Worm (Caenorhabditis elegans) whole organism, mixed stage, embryonic: ENCODE data around the gene nhr-8.

Source experiments
- M03D4.4 ChIP-seq: sonication (generic microtip); optimal IDR thresholded peaks from 2 replicates; lab custom pipeline; 2017; ENCODE audit warnings: mild to moderate bottlenecking, missing genetic modification characterization, missing compliant biosample characterization
- bed-3 ChIP-seq: fragments of 200-800 bp; sonication (Bioruptor generic); optimal IDR thresholded peaks from 3 replicates; lab custom pipeline; 2018; ENCODE audit warnings: mild to moderate bottlenecking, missing genetic modification characterization, moderate library complexity, missing compliant biosample characterization
- blmp-1 ChIP-seq: fragments of 150-350 bp; optimal IDR thresholded peaks from 2 replicates; lab custom pipeline; 2014; ENCODE audit warnings: missing biosample characterization, missing genetic modification characterization
- ceh-39 ChIP-seq: fragments of 150-350 bp; optimal IDR thresholded peaks from 2 replicates; lab custom pipeline; 2014; ENCODE audit warnings: missing biosample characterization, missing genetic modification characterization
- ceh-83 ChIP-seq: fragments of 200-800 bp; sonication (Bioruptor generic); optimal IDR thresholded peaks from 2 replicates; lab custom pipeline; 2018; ENCODE audit warnings: mild to moderate bottlenecking, missing genetic modification characterization, missing compliant biosample characterization
- cnd-1 ChIP-seq: fragments of 200-800 bp; sonication (Bioruptor generic); optimal IDR thresholded peaks from 2 replicates; lab custom pipeline; 2018; ENCODE audit warnings: mild to moderate bottlenecking, missing genetic modification characterization, missing compliant biosample characterization
- drap-1 ChIP-seq: fragments of 200-800 bp; sonication (Bioruptor generic); optimal IDR thresholded peaks from 3 replicates; lab custom pipeline; 2018; ENCODE audit warnings: mild to moderate bottlenecking, missing genetic modification characterization, missing compliant biosample characterization
- elt-3 ChIP-seq: fragments of 150-350 bp; optimal IDR thresholded peaks from 2 replicates; lab custom pipeline; 2014; ENCODE audit warnings: missing biosample characterization, missing genetic modification characterization
- ham-2 ChIP-seq: fragments of 200-800 bp; sonication (Bioruptor generic); optimal IDR thresholded peaks from 2 replicates; lab custom pipeline; 2018; ENCODE audit warnings: mild to moderate bottlenecking, missing genetic modification characterization, missing compliant biosample characterization
- hlh-1 ChIP-seq: fragments of 150-350 bp; optimal IDR thresholded peaks from 2 replicates; lab custom pipeline; 2014; ENCODE audit warnings: missing biosample characterization, missing genetic modification reagents, missing genetic modification characterization
- lin-32 ChIP-seq: fragments of 200-800 bp; sonication (Bioruptor generic); optimal IDR thresholded peaks from 2 replicates; lab custom pipeline; 2018; ENCODE audit warnings: mild to moderate bottlenecking, missing genetic modification characterization, missing compliant biosample characterization
- lsy-2 ChIP-seq: fragments of 150-350 bp; optimal IDR thresholded peaks from 2 replicates; lab custom pipeline; 2014; ENCODE audit warnings: missing biosample characterization, missing genetic modification characterization
- mab-5 ChIP-seq: fragments of 150-350 bp; optimal IDR thresholded peaks from 2 replicates; lab custom pipeline; 2014; ENCODE audit warnings: missing biosample characterization, missing genetic modification characterization
- mep-1 ChIP-seq: fragments of 150-350 bp; optimal IDR thresholded peaks from 2 replicates; lab custom pipeline; 2017; ENCODE audit warnings: missing biosample characterization, missing genetic modification reagents, missing genetic modification characterization, inconsistent platforms
- mls-2 ChIP-seq: sonication (generic microtip); optimal IDR thresholded peaks from 2 replicates; lab custom pipeline; 2016; ENCODE audit warnings: mild to moderate bottlenecking, missing genetic modification characterization, moderate library complexity, missing compliant biosample characterization
- nhr-2 ChIP-seq: fragments of 150-350 bp; optimal IDR thresholded peaks from 2 replicates; lab custom pipeline; 2014; ENCODE audit warnings: missing biosample characterization, missing genetic modification characterization
- nhr-28 ChIP-seq: fragments of 150-350 bp; optimal IDR thresholded peaks from 2 replicates; lab custom pipeline; 2014; ENCODE audit warnings: missing biosample characterization, missing genetic modification characterization
- nhr-76 ChIP-seq: sonication (generic microtip); optimal IDR thresholded peaks from 2 replicates; lab custom pipeline; 2017; ENCODE audit warnings: missing biosample characterization, missing genetic modification characterization
- pha-4 ChIP-seq: fragments of 150-350 bp; optimal IDR thresholded peaks from 2 replicates; lab custom pipeline; 2018; ENCODE audit warnings: missing biosample characterization, missing genetic modification reagents, missing genetic modification characterization
- sem-2 ChIP-seq: fragments of 200-800 bp; sonication (Bioruptor generic); optimal IDR thresholded peaks from 2 replicates; lab custom pipeline; 2018; ENCODE audit warnings: mild to moderate bottlenecking, missing genetic modification characterization, missing compliant biosample characterization
- snpc-4 ChIP-seq: fragments of 150-350 bp; optimal IDR thresholded peaks from 2 replicates; lab custom pipeline; 2014; ENCODE audit warnings: missing biosample characterization, missing genetic modification characterization
- sptf-1 ChIP-seq: sonication (generic microtip); optimal IDR thresholded peaks from 2 replicates; lab custom pipeline; 2017; ENCODE audit warnings: mild to moderate bottlenecking, missing genetic modification characterization, moderate library complexity, missing compliant biosample characterization
- tbx-8 ChIP-seq: fragments of 200-800 bp; sonication (Bioruptor generic); optimal IDR thresholded peaks from 2 replicates; lab custom pipeline; 2018; ENCODE audit warnings: mild to moderate bottlenecking, missing genetic modification characterization, moderate library complexity, missing compliant biosample characterization
- unc-120 ChIP-seq: sonication (generic microtip); optimal IDR thresholded peaks from 2 replicates; lab custom pipeline; 2017; ENCODE audit warnings: missing genetic modification characterization, missing compliant biosample characterization; ENCODE audit not compliant: poor library complexity, severe bottlenecking
- unc-39 ChIP-seq: fragments of 150-350 bp; optimal IDR thresholded peaks from 2 replicates; lab custom pipeline; 2014; ENCODE audit warnings: missing biosample characterization, missing genetic modification characterization
- unc-62 ChIP-seq: fragments of 150-350 bp; optimal IDR thresholded peaks from 2 replicates; lab custom pipeline; 2014; ENCODE audit warnings: missing biosample characterization, missing genetic modification reagents, missing genetic modification characterization
- zip-8 ChIP-seq: fragments of 150-350 bp; optimal IDR thresholded peaks from 2 replicates; lab custom pipeline; 2014; ENCODE audit warnings: missing biosample characterization, missing genetic modification characterization

Gene nhr-8

DNA sequence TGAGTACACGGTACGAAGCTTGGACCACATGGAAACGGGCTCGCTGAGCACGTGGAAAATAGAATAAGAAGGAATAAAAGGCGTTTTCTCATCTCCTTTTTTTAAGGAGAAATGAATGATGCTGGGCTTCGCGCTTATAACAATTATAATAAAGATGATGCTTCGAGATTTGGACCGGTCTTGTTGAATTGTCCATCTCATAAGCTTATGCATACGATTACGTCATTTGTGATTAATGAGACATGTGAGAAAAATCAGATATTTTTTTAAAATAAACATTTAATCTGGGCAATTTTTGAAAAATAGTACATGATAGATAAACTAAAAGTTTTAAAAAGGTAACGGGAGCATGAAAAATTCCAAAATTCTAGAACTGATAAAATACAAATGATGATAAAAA lies 46.5 kb downstream of the nhr-8 start, which contains the start of gene C46A5.4:
Gene C46A5.4 (minus strand): TSS at position 101 of the 400 bp plus-strand sequence.
- TF ChIP-seq nhr-2 (no peak), zip-8 (tag; lab: Kevin White, UChicago) (peak; percentile 57)

DNA sequence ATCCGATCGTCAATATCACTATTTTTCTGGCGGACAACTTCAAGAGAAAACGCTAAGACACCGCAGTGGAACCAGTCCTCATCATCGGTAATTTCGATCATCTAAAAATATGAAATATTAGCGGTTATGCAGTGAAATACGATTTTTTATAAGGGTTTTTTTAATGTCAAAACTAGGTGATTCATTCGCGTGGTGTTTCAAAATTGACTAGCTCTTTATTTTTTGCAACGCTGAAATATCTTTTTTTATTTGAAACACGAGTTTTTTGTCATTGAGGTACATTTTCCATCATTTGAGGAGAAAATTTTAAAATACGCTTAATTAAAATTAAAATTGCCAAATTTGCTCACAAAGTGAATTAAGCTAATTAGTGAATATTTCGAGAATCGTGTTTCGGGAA lies 48.7 kb downstream of the nhr-8 start, which contains the start of gene dsb-3:
Gene dsb-3 (minus strand): TSS at position 101 of the 400 bp plus-strand sequence.
- no peak for TF ChIP-seq hlh-1 (tag; lab: Kevin White, UChicago)
- no peak for TF ChIP-seq unc-120 (tag; lab: Kevin White, UChicago)
- no peak for TF ChIP-seq mls-2 (tag; lab: Kevin White, UChicago)
- no peak for TF ChIP-seq pha-4 (tag; lab: Kevin White, UChicago)
- TF ChIP-seq drap-1 (GFP tag; lab: Kevin White, UChicago), result no peak
- TF ChIP-seq lsy-2 (tag; lab: Kevin White, UChicago), result no peak
- no peak for TF ChIP-seq mep-1
- TF ChIP-seq zip-8 (tag; lab: Kevin White, UChicago), result no peak
- TF ChIP-seq snpc-4 (tag; lab: Kevin White, UChicago), result no peak
- no peak for TF ChIP-seq bed-3 (GFP tag; lab: Kevin White, UChicago)
- TF ChIP-seq lin-32 (GFP tag; lab: Kevin White, UChicago), result no peak
- TF ChIP-seq sem-2 (GFP tag; lab: Kevin White, UChicago), result no peak
- TF ChIP-seq mab-5 (tag; lab: Kevin White, UChicago), result no peak
- no peak for TF ChIP-seq unc-39
- no peak for TF ChIP-seq nhr-76 (tag; lab: Kevin White, UChicago)

DNA sequence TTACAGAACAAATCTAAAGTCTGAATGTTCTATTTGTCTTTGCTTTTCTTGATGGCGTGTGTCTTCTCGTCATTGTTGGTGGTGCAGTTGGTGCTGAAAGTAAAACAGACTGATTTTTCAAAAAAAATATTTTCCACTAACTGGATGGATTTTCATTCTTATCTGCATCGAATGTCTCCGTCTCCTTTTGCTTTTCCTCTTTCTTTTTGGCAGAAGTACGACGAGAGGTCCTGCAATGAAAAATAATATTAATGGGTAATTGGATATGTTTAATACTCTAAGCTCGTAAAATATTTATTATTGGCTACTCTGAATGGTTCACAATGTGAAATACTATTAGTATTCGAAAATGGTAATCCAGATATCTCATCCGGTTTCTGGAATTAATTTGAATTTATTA lies 49.3 kb downstream of the nhr-8 start, which contains the start of gene del-7:
Gene del-7 (plus strand): TSS at position 301 of the 400 bp plus-strand sequence.
- TF ChIP-seq nhr-2, result no peak
- no peak for TF ChIP-seq unc-62 (GFP tag; lab: Kevin White, UChicago)
- no peak for TF ChIP-seq unc-39
- TF ChIP-seq M03D4.4 (tag; lab: Kevin White, UChicago), result no peak
- TF ChIP-seq cnd-1 (tag; lab: Kevin White, UChicago), result no peak
- no peak for TF ChIP-seq hlh-1 (tag; lab: Kevin White, UChicago)
- TF ChIP-seq nhr-76 (tag; lab: Kevin White, UChicago), result no peak
- TF ChIP-seq mep-1, result no peak

DNA sequence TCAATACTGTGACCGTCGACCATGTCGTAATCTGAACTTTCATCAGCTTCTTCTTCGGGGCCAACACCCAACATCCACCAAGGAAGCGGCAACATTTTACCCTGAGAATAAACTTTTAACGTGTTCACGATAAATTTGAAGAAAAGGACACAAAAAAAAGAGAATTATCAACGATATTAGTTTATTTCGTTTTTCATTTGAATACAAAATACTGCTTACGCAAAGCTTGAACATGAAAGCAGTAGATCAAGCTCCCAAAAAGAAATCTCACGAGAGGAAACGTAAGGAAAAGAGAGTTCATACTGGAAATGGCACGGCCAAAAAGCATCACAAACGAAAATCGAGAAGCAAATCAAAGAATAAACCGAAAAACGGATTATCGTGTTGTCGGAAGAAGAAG lies 53.0 kb downstream of the nhr-8 start, which contains the start of the genes C46A5.6 and C46A5.1:
Gene C46A5.6 (minus strand): TSS at position 101 of the 400 bp plus-strand sequence.
Gene C46A5.1 (plus strand): TSS at position 184 of the 400 bp plus-strand sequence.
- no peak for TF ChIP-seq M03D4.4 (tag; lab: Kevin White, UChicago)
- TF ChIP-seq lsy-2 (tag; lab: Kevin White, UChicago), result no peak
- no peak for TF ChIP-seq unc-62 (GFP tag; lab: Kevin White, UChicago)
- no peak for TF ChIP-seq bed-3 (GFP tag; lab: Kevin White, UChicago)
- no peak for TF ChIP-seq nhr-28 (tag; lab: Kevin White, UChicago)
- TF ChIP-seq drap-1 (GFP tag; lab: Kevin White, UChicago), result no peak
- no peak for TF ChIP-seq sptf-1 (tag; lab: Kevin White, UChicago)
- no peak for TF ChIP-seq ham-2 (GFP tag; lab: Kevin White, UChicago)
- TF ChIP-seq hlh-1 (tag; lab: Kevin White, UChicago), result no peak
- no peak for TF ChIP-seq ceh-83 (GFP tag; lab: Kevin White, UChicago)
- TF ChIP-seq lin-32 (GFP tag; lab: Kevin White, UChicago), result no peak
- TF ChIP-seq sem-2 (GFP tag; lab: Kevin White, UChicago), result no peak
- TF ChIP-seq ceh-39, result no peak
- TF ChIP-seq tbx-8, result no peak
- no peak for TF ChIP-seq nhr-76 (tag; lab: Kevin White, UChicago)
- no peak for TF ChIP-seq elt-3 (tag; lab: Kevin White, UChicago)
- no peak for TF ChIP-seq blmp-1 (tag; lab: Kevin White, UChicago)
- TF ChIP-seq unc-120 (tag; lab: Kevin White, UChicago), result no peak
